Worm (Caenorhabditis elegans): ENCODE data around the gene obr-2.

DNA sequence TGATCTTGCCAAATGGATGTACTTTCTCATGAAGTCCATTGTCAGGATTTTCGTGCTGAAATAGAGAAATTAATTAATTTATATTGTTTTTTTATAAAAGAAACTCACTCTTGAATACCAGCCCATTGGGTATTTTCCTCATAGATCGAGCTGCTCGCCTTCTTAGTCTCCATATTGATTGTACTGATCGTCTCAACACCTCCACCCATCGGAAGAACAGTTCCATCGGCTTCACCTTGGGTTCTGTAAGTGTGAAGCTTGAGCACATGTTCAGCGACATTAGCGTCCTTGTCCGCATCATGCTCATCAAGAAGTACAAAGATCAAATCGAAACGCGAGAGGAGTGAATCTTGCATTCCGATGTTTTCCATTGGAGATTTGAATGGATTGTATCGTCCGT is 43.7 kb upstream of the obr-2 start:
- TF ChIP-seq med-1 (GFP tag; optimal IDR thresholded peaks at IDR 0.05; ENCODE audit: insufficient read depth) (no peak), T22C8.4 (GFP tag; IDR thresholded peaks at IDR 0.05) (no peak), flt-1 (GFP tag; IDR thresholded peaks at IDR 0.05) (no peak), ref-1 (GFP tag; conservative IDR thresholded peaks at IDR 0.05) (no peak), cog-1 (tag; optimal IDR thresholded peaks at IDR 0.05) (no peak), klf-2 (GFP tag; conservative IDR thresholded peaks at IDR 0.05) (no peak), ztf-23 (GFP tag; IDR thresholded peaks at IDR 0.05) (no peak), tab-1 (GFP tag; IDR thresholded peaks at IDR 0.05) (no peak)

Data from whole organism, midembryonic.